Worm (Caenorhabditis elegans): Measurements from ENCODE around the gene fbxb-46.
"Not testable (repeated sequence)": the region's sequence is repeated elsewhere in the genome, so short reads cannot be mapped to it uniquely, and the experiment has no call there.

Gene fbxb-46

DNA sequence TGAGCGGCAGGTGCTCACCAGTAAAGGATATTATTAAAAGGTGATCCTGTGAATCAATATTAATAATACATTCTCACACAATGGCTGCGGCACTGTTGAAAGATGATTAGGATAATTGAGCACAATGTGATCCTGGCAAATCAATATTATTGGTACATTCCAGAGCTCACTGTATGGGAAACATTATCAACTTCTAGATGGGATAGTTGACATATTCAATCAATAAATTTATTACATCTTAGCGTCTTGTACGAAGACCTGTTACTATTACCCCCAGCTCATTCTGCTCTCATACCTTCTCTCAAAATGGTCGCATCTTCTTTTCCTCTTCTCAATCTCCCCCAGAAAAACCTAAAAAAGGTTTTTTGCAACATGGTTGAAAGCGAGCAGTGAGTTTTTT, 2.7 kb downstream of the fbxb-46 start, which contains the start of gene fbxb-49:
fbxb-49 (plus strand) TSS at position 301 of the 400 bp plus-strand sequence.
- TF ChIP-seq F13C5.2 (tag; optimal IDR thresholded peaks at IDR 0.05) (no peak), ets-7 (tag; optimal IDR thresholded peaks at IDR 0.05) (no peak), hnd-1 (tag; optimal IDR thresholded peaks at IDR 0.05) (no peak), ama-1 (optimal IDR thresholded peaks at IDR 0.05) (no peak), ceh-13 (GFP tag; optimal IDR thresholded peaks at IDR 0.05) (no peak), tbx-37 (GFP tag; conservative IDR thresholded peaks at IDR 0.05) (no peak), B0310.2 (tag; optimal IDR thresholded peaks at IDR 0.05) (no peak), flt-1 (GFP tag; IDR thresholded peaks at IDR 0.05) (no peak), sea-1 (GFP tag; conservative IDR thresholded peaks at IDR 0.05) (no peak), ceh-36 (tag; optimal IDR thresholded peaks at IDR 0.05) (no peak), pes-1 (GFP tag; IDR thresholded peaks at IDR 0.05) (no peak), aly-1 (tag; optimal IDR thresholded peaks at IDR 0.05) (no peak), scrt-1 (GFP tag; IDR thresholded peaks at IDR 0.05) (no peak), hmg-4 (GFP tag; optimal IDR thresholded peaks at IDR 0.05) (no peak), tra-4 (tag; optimal IDR thresholded peaks at IDR 0.05) (no peak)

DNA sequence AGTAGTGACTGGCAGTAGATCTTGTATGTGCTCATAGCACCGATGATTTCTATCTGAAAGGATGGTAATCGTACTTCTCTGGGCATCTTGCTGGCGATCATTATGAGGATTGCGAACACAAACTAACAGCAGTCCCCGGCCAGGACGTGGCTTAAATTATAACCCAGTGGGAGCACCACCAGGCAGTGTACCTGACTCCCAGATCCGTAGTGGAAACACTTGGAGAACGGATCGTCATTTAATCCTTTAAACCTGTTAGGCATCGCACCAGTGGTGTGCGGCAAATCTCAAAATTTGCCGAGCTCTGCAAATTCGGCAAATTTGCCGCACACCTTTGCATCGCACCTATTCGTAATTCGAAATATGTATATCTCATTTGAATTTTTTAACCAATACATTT, 3.3 kb downstream of the fbxb-46 start, which contains the start of gene K05F6.8:
K05F6.8 (minus strand) TSS at position 101 of the 400 bp plus-strand sequence.
- no peak for TF ChIP-seq hnd-1 (tag; optimal IDR thresholded peaks at IDR 0.05)
- no peak for TF ChIP-seq tbx-11 (GFP tag; IDR thresholded peaks at IDR 0.05)
- TF ChIP-seq hmbx-1 (tag; optimal IDR thresholded peaks at IDR 0.05): no peak
- TF ChIP-seq tbx-37 (GFP tag; conservative IDR thresholded peaks at IDR 0.05): no peak
- TF ChIP-seq F13C5.2 (tag; optimal IDR thresholded peaks at IDR 0.05): no peak

DNA sequence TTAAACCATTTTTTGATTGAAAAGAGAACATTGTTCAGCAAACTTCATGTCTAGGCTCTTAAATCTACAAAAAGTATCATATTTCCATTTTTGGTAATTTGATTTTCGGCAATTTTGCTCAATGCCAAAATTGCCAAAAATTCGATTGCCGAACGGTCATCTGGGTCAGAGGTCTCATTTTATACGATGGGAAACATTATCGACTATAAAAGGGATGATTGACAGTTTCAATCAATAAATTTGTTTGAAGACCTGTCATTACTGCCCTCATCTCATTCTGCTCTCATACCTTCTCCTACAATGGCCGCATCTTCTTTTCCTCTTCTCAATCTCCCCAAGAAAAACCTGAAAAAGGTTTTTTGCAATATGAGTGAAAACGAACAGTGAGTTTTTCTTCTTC, 9.1 kb downstream of the fbxb-46 start, which contains the start of gene K05F6.14:
K05F6.14 (plus strand) TSS at position 301 of the 400 bp plus-strand sequence.
- TF ChIP-seq tbx-37 (GFP tag; conservative IDR thresholded peaks at IDR 0.05): no peak
- no peak for TF ChIP-seq ceh-36 (tag; optimal IDR thresholded peaks at IDR 0.05)
- no peak for TF ChIP-seq pes-1 (GFP tag; IDR thresholded peaks at IDR 0.05)
- TF ChIP-seq sea-1 (GFP tag; conservative IDR thresholded peaks at IDR 0.05): no peak
- TF ChIP-seq aly-1 (tag; optimal IDR thresholded peaks at IDR 0.05): no peak
- no peak for TF ChIP-seq ama-1 (optimal IDR thresholded peaks at IDR 0.05)
- TF ChIP-seq scrt-1 (GFP tag; IDR thresholded peaks at IDR 0.05): no peak
- no peak for TF ChIP-seq B0310.2 (tag; optimal IDR thresholded peaks at IDR 0.05)
- no peak for TF ChIP-seq tbx-11 (GFP tag; IDR thresholded peaks at IDR 0.05)
- no peak for TF ChIP-seq flt-1 (GFP tag; IDR thresholded peaks at IDR 0.05)
- TF ChIP-seq ets-7 (tag; optimal IDR thresholded peaks at IDR 0.05): no peak
- no peak for TF ChIP-seq tra-4 (tag; optimal IDR thresholded peaks at IDR 0.05)

DNA sequence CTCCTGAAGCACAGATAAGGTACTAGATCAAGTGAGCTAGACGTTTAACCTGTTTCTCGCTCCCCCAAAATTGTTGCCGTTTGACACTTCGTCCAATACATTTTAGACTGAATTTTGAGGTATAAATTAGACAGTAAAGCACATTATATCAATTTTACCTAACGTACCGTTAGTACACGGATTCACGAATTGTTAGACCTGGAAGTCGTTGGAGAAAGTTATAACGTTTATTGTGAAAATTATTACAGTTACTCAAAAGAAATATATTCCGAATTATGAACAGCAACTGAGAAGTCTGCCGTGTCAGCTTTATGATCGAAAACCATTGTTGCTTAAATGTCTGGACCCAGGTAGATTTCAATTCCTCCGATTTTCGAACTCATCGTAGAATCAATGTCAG, 10.1 kb downstream of the fbxb-46 start:
- TF ChIP-seq F13C5.2 (tag; optimal IDR thresholded peaks at IDR 0.05) (no peak), ceh-36 (tag; optimal IDR thresholded peaks at IDR 0.05) (no peak), ceh-13 (GFP tag; optimal IDR thresholded peaks at IDR 0.05) (no peak), tbx-11 (GFP tag; IDR thresholded peaks at IDR 0.05) (no peak), tra-4 (tag; optimal IDR thresholded peaks at IDR 0.05) (no peak), sea-1 (GFP tag; conservative IDR thresholded peaks at IDR 0.05) (no peak), flt-1 (GFP tag; IDR thresholded peaks at IDR 0.05) (no peak), pes-1 (GFP tag; IDR thresholded peaks at IDR 0.05) (no peak), tbx-37 (GFP tag; conservative IDR thresholded peaks at IDR 0.05) (no peak), hmbx-1 (tag; optimal IDR thresholded peaks at IDR 0.05) (no peak)

DNA sequence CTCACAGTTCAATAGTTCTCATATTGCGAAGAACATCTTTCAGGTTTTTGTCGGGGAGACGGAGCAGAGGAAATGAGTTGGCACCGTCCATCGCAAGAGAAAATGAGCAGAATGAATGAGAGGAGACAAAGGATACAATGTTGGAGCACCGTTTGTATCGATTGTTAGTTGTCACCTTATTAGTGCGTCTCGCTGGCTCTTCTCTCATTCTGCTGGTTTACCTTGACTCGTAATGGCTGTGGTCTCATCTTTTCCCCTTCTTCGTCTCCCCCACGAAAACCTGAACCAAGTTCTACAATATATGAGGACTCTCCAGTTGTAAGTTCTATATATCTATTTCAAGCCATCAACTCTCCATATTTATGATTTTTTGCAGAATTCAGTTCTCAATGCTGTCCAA, 14.7 kb downstream of the fbxb-46 start, which contains the start of the genes fbxb-54 and fbxb-50:
fbxb-54 (minus strand) TSS at position 101 of the 400 bp plus-strand sequence.
fbxb-50 (plus strand) TSS at position 227 of the 400 bp plus-strand sequence.
- not testable (repeated sequence) for TF ChIP-seq tra-4 (tag; optimal IDR thresholded peaks at IDR 0.05); ceh-36 (tag; optimal IDR thresholded peaks at IDR 0.05); hmg-4 (GFP tag; optimal IDR thresholded peaks at IDR 0.05)

DNA sequence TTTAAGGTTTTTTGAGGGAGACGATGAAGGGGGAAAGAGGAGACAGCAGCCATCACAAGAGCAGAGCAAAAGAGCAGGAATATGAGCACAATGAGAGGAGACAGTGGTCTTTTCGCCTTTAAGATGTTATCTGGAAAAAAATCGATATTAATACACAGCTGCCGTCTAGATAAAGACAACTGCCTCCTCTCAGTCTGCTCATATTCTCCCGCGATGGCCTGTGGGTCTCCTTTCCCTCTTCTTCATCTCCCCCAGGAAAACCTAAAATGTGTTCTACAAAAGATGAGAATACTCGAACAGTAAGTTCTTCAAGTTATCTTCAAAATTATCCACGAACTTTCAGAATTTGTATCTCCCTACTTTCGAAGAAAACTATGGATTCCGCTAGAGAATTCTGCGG, 20.4 kb downstream of the fbxb-46 start, which contains the start of the genes fbxb-52 and fbxb-51:
fbxb-52 (minus strand) TSS at position 101 of the 400 bp plus-strand sequence.
fbxb-51 (plus strand) TSS at position 212 of the 400 bp plus-strand sequence.
- TF ChIP-seq B0310.2 (tag; optimal IDR thresholded peaks at IDR 0.05) (no peak), ceh-36 (tag; optimal IDR thresholded peaks at IDR 0.05) (no peak), ceh-13 (GFP tag; optimal IDR thresholded peaks at IDR 0.05) (no peak), hnd-1 (tag; optimal IDR thresholded peaks at IDR 0.05) (no peak), flt-1 (GFP tag; IDR thresholded peaks at IDR 0.05) (no peak), tbx-11 (GFP tag; IDR thresholded peaks at IDR 0.05) (no peak), aly-1 (tag; optimal IDR thresholded peaks at IDR 0.05) (no peak)

DNA sequence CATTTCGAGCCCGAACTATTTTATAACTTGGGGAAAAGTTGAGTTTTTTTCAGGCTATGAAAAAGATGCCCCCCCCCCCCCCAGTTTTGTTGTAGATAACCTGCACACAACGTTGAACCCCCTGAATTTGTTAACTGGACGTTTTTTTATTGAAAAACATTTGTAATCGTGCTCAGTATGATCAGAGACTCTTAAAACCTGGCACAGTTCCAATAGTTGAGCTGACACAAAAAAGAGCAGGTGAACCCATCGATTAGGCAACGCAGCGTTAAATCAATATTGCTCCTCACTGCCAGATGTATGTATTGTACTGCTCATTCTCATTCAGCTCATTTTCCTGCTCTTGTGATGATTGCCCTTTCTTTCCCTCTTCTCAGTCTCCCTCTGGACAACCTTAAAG, 25.3 kb downstream of the fbxb-46 start, which contains the start of gene K05F6.12:
K05F6.12 (plus strand) TSS at position 301 of the 400 bp plus-strand sequence.
- TF ChIP-seq B0310.2 (tag; optimal IDR thresholded peaks at IDR 0.05): no peak
- TF ChIP-seq ets-7 (tag; optimal IDR thresholded peaks at IDR 0.05): no peak
- TF ChIP-seq pes-1 (GFP tag; IDR thresholded peaks at IDR 0.05): no peak
- TF ChIP-seq hmbx-1 (tag; optimal IDR thresholded peaks at IDR 0.05): no peak
- no peak for TF ChIP-seq aly-1 (tag; optimal IDR thresholded peaks at IDR 0.05)
- TF ChIP-seq flt-1 (GFP tag; IDR thresholded peaks at IDR 0.05): no peak
- no peak for TF ChIP-seq ceh-13 (GFP tag; optimal IDR thresholded peaks at IDR 0.05)
- TF ChIP-seq tra-4 (tag; optimal IDR thresholded peaks at IDR 0.05): no peak
- no peak for TF ChIP-seq sea-1 (GFP tag; conservative IDR thresholded peaks at IDR 0.05)
- TF ChIP-seq F13C5.2 (tag; optimal IDR thresholded peaks at IDR 0.05): no peak
- no peak for TF ChIP-seq tbx-37 (GFP tag; conservative IDR thresholded peaks at IDR 0.05)
- no peak for TF ChIP-seq ceh-36 (tag; optimal IDR thresholded peaks at IDR 0.05)
- TF ChIP-seq hmg-4 (GFP tag; optimal IDR thresholded peaks at IDR 0.05): no peak
- no peak for TF ChIP-seq scrt-1 (GFP tag; IDR thresholded peaks at IDR 0.05)
- no peak for TF ChIP-seq ama-1 (optimal IDR thresholded peaks at IDR 0.05)
- no peak for TF ChIP-seq hnd-1 (tag; optimal IDR thresholded peaks at IDR 0.05)
- TF ChIP-seq tbx-11 (GFP tag; IDR thresholded peaks at IDR 0.05): no peak

DNA sequence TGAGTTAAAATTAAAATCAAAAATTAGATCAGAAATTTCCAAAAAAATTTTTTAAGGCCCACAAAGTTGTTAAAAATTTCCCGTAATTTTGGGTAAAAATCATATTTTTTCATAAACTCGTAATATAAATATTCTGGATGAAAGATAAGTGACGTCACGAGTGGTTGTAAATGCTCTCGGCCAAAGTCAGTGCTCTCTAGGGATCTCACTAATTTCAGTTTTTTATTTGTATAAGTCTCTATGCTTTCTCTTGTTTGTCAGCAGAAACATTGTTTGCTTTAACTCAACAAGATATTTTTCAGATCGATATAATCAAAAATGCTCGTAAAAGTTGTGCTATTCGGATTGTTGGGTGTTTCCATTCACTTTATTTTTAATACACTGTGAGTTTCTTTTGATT, 27.8 kb downstream of the fbxb-46 start, which contains the start of gene K05F6.4:
K05F6.4 (plus strand) TSS at position 301 of the 400 bp plus-strand sequence.
- not testable (repeated sequence) for TF ChIP-seq tra-4 (tag; optimal IDR thresholded peaks at IDR 0.05); ceh-13 (GFP tag; optimal IDR thresholded peaks at IDR 0.05); sea-1 (GFP tag; conservative IDR thresholded peaks at IDR 0.05)
